Worm (Caenorhabditis elegans): ENCODE results near the gene B0336.13.

B0336.13 gene

ce11 chrIII:5706077-5706627 lies 12.3 kb downstream of the B0336.13 start, which contains the start of gene rpl-23 (continued):
- peak; percentile 65; the same call in 1 of the 2 replicates for TF ChIP-seq tra-1 (GFP tag; IDR thresholded peaks at IDR 0.05)
- peak; percentile 49; the same call in 1 of the 2 replicates for TF ChIP-seq ctbp-1 (GFP tag; IDR thresholded peaks at IDR 0.05)
- no peak for TF ChIP-seq set-16 (GFP tag; IDR thresholded peaks at IDR 0.05)
- TF ChIP-seq daf-12 (tag; optimal IDR thresholded peaks at IDR 0.05) = no peak
- peak; percentile 52; the same call in 1 of the 2 replicates for TF ChIP-seq ceh-20 (GFP tag; IDR thresholded peaks at IDR 0.05)

- TF ChIP-seq gei-8 (GFP tag; optimal IDR thresholded peaks at IDR 0.05) (no peak), skn-1 (tag; optimal IDR thresholded peaks at IDR 0.05) (no peak), nhr-10 (tag; optimal IDR thresholded peaks at IDR 0.05) (no peak), ceh-20 (GFP tag; IDR thresholded peaks at IDR 0.05) (no peak), dve-1 (tag; optimal IDR thresholded peaks at IDR 0.05; ENCODE audit: insufficient read depth) (no peak), nhr-28 (tag; optimal IDR thresholded peaks at IDR 0.05) (no peak), ZK546.5 (tag; optimal IDR thresholded peaks at IDR 0.05) (no peak), zip-11 (GFP tag; IDR thresholded peaks at IDR 0.05) (no peak), pqm-1 (tag; optimal IDR thresholded peaks at IDR 0.05) (no peak), ceh-28 (tag; optimal IDR thresholded peaks at IDR 0.05) (no peak), dmd-9 (GFP tag; IDR thresholded peaks at IDR 0.05) (no peak), ctbp-1 (GFP tag; IDR thresholded peaks at IDR 0.05) (no peak)
These were observed 13.7 kb downstream of the B0336.13 start for ce11 chrIII:5707546-5707945.

DNA sequence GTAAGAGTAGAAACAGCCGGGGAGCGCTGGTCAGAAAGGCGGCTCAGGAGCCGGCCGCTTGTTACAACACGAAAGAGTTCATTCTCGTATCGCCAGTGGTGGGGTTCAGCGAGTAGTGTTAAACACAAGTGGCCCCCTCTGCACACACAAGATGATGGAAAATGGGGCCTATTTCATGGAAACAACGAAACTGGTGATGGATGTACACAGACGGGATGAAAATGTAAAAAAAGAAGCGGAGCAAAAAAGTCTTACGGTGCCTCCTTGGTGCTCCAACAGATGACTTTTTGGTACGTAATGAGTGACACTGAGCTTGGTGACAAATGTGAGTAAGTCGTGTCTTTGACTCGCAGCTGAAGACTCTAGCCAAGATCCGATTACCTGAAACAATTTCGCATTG lies 14.2 kb downstream of the B0336.13 start:
- TF ChIP-seq nhr-11 (tag; optimal IDR thresholded peaks at IDR 0.05) (peak; percentile 27), daf-16 (GFP tag; optimal IDR thresholded peaks at IDR 0.05) (peak in 1 of 2 experiments; percentile 5), daf-16 (tag; optimal IDR thresholded peaks at IDR 0.05) (no peak), mep-1 (tag; optimal IDR thresholded peaks at IDR 0.05) (no peak), tra-1 (GFP tag; IDR thresholded peaks at IDR 0.05) (no peak), nhr-48 (tag; optimal IDR thresholded peaks at IDR 0.05) (no peak), nhr-102 (tag; optimal IDR thresholded peaks at IDR 0.05) (no peak), egl-43 (GFP tag; IDR thresholded peaks at IDR 0.05) (0 out of 2 replicates have a peak, but pooled peaks have one; percentile 29), dmd-6 (GFP tag; IDR thresholded peaks at IDR 0.05) (no peak), hlh-11 (tag; optimal IDR thresholded peaks at IDR 0.05) (peak; percentile 30), F26F4.8 (GFP tag; conservative IDR thresholded peaks at IDR 0.05) (0 out of 2 replicates have a peak, but pooled peaks have one; percentile 5), lin-1 (GFP tag; IDR thresholded peaks at IDR 0.05) (no peak), attf-4 (tag; optimal IDR thresholded peaks at IDR 0.05) (no peak), F49E8.2 (tag; optimal IDR thresholded peaks at IDR 0.05; ENCODE audit: borderline replicate concordance) (no peak), ctbp-1 (GFP tag; IDR thresholded peaks at IDR 0.05) (0 out of 2 replicates have a peak, but pooled peaks have one; percentile 17), lin-29 (GFP tag; IDR thresholded peaks at IDR 0.05) (no peak), mes-2 (tag; optimal IDR thresholded peaks at IDR 0.05; ENCODE audit: poor library complexity, severe bottlenecking) (peak; percentile 1)

DNA sequence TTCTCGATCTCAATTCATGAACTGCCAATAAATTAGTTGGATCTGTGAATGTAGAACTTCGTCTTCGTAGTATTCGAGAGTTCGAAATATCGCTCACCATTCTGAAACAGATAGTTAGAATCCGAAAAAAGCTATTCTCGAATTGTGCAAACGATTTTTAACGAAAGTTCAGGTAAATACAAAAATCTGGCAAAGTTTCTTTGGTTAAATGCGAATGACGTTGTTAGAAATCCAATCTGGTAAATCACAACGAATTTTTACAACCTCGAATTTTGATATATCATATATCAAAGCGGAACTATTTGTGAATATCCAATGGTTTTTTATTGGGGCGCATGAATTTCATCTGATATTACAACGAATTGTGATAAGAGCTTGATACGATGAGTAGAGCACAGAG lies 15.4 kb downstream of the B0336.13 start, which contains the start of gene hpo-28:
Gene hpo-28, minus strand, starts transcription at position 101 of the 400 bp plus-strand sequence.
- TF ChIP-seq nhr-102 (tag; optimal IDR thresholded peaks at IDR 0.05) (no peak), lin-15B (tag; optimal IDR thresholded peaks at IDR 0.05) (no peak), hlh-30 (tag; optimal IDR thresholded peaks at IDR 0.05; ENCODE audit: insufficient read depth) (no peak), fkh-10 (GFP tag; optimal IDR thresholded peaks at IDR 0.05) (no peak), mdl-1 (tag; optimal IDR thresholded peaks at IDR 0.05) (no peak), daf-12 (tag; optimal IDR thresholded peaks at IDR 0.05) (no peak), lir-3 (tag; optimal IDR thresholded peaks at IDR 0.05) (no peak), nhr-41 (GFP tag; IDR thresholded peaks at IDR 0.05) (no peak), nhr-111 (GFP tag; optimal IDR thresholded peaks at IDR 0.05) (no peak), hif-1 (tag; optimal IDR thresholded peaks at IDR 0.05) (no peak), mxl-2 (GFP tag; conservative IDR thresholded peaks at IDR 0.05) (no peak), rbr-2 (tag; optimal IDR thresholded peaks at IDR 0.05) (no peak)
